Fruit fly (Drosophila melanogaster): ENCODE measurements around the gene CG42590.

Gene CG42590

DNA sequence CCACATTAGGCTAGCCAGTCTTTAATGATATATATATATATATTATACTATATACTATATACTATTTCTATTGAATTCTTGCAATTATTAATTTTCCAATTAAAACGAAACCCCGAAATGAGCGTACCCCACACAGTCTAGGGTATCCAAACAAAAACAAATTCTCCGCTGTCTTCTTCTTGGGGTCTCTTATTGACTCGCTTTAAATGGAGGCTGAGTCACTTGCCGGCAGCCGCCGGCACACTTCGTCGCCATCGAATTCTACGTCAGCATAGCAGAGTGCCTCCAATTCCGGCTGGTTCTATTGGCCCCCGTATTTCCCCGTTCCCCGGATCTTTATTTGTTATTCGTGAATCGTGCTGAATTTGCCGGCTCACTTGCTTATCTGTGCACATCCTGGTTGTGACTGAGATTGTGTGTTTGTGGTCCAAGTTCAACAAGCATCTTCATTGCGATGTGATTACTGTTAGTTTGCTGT, 25.6 kb upstream of the CG42590 start (continued):
- TF ChIP-seq CG18262 (tag; optimal IDR thresholded peaks at IDR 0.05): peak; percentile 22
- no peak for TF ChIP-seq aop (GFP tag; IDR thresholded peaks at IDR 0.05)
- TF ChIP-seq dpn (GFP tag; optimal IDR thresholded peaks at IDR 0.05): peak in 1 of 2 experiments; percentile 4
- TF ChIP-seq fd102C (GFP tag; optimal IDR thresholded peaks at IDR 0.05): no peak
- no peak for TF ChIP-seq btn (GFP tag; optimal IDR thresholded peaks at IDR 0.05)
- no peak for TF ChIP-seq sim (GFP tag; IDR thresholded peaks at IDR 0.05)
- TF ChIP-seq CG14965 (GFP tag; optimal IDR thresholded peaks at IDR 0.05; ENCODE audit: borderline replicate concordance): no peak
- peak; percentile 18 for TF ChIP-seq phol (tag; optimal IDR thresholded peaks at IDR 0.05)
- TF ChIP-seq CG18619 (GFP tag; optimal IDR thresholded peaks at IDR 0.05): no peak
- no peak for TF ChIP-seq chn (GFP tag; optimal IDR thresholded peaks at IDR 0.05)
- no peak for TF ChIP-seq Lim3 (GFP tag; IDR thresholded peaks at IDR 0.05)
- TF ChIP-seq salm (tag; optimal IDR thresholded peaks at IDR 0.05): no peak
- TF ChIP-seq ranshi (GFP tag; IDR thresholded peaks at IDR 0.05): no peak
- TF ChIP-seq gem (tag; optimal IDR thresholded peaks at IDR 0.05): peak; percentile 61
- TF ChIP-seq CG1792 (GFP tag; optimal IDR thresholded peaks at IDR 0.05): no peak
- peak; percentile 32 for TF ChIP-seq lab (GFP tag; optimal IDR thresholded peaks at IDR 0.05)
- TF ChIP-seq MESR4 (GFP tag; optimal IDR thresholded peaks at IDR 0.05): no peak
- TF ChIP-seq fru (optimal IDR thresholded peaks at IDR 0.05): no peak
- TF ChIP-seq Nf-YB (GFP tag; optimal IDR thresholded peaks at IDR 0.05): no peak
- peak; percentile 74 for TF ChIP-seq sd (tag; optimal IDR thresholded peaks at IDR 0.05)
- no peak for TF ChIP-seq Nf-YA (GFP tag; IDR thresholded peaks at IDR 0.05)
- TF ChIP-seq slbo (GFP tag; IDR thresholded peaks at IDR 0.05): peak; percentile 55
- no peak for TF ChIP-seq CG6813 (GFP tag; optimal IDR thresholded peaks at IDR 0.05)
- TF ChIP-seq H2.0 (GFP tag; IDR thresholded peaks at IDR 0.05): no peak
- TF ChIP-seq pita (GFP tag; optimal IDR thresholded peaks at IDR 0.05): no peak
- no peak for TF ChIP-seq CG12104 (GFP tag; optimal IDR thresholded peaks at IDR 0.05)
- no peak for TF ChIP-seq dmrt11E (tag; optimal IDR thresholded peaks at IDR 0.05)
- peak; percentile 24 for TF ChIP-seq Deaf1 (tag; optimal IDR thresholded peaks at IDR 0.05)
- no peak; the same call in 1 of the 2 replicates for TF ChIP-seq MBD-R2 (GFP tag; IDR thresholded peaks at IDR 0.05)
- TF ChIP-seq CG13296 (GFP tag; optimal IDR thresholded peaks at IDR 0.05): no peak
- no peak for TF ChIP-seq tap (tag; optimal IDR thresholded peaks at IDR 0.05)
- TF ChIP-seq CG15601 (tag; optimal IDR thresholded peaks at IDR 0.05): no peak
- TF ChIP-seq CG6272 (GFP tag; IDR thresholded peaks at IDR 0.05): no peak
- TF ChIP-seq CG12071 (GFP tag; optimal IDR thresholded peaks at IDR 0.05): no peak
- no peak for TF ChIP-seq eve (GFP tag; optimal IDR thresholded peaks at IDR 0.05)
- peak; percentile 15 for TF ChIP-seq shn (GFP tag; optimal IDR thresholded peaks at IDR 0.05)
- peak; percentile 34 for TF ChIP-seq CG6854 (GFP tag; optimal IDR thresholded peaks at IDR 0.05)
- no peak for TF ChIP-seq pan (optimal IDR thresholded peaks at IDR 0.05)
- TF ChIP-seq pan (GFP tag; optimal IDR thresholded peaks at IDR 0.05 in 1 of 2, IDR thresholded peaks at IDR 0.05 in 1 of 2): peak in 1 of 2 experiments; percentile 46
- TF ChIP-seq CG16779 (GFP tag; IDR thresholded peaks at IDR 0.05): no peak
- no peak for TF ChIP-seq CG6791 (GFP tag; IDR thresholded peaks at IDR 0.05; ENCODE audit: partially characterized antibody)
- 0 out of 2 replicates have a peak, but pooled peaks have one; percentile 23 for TF ChIP-seq Atf6 (GFP tag; IDR thresholded peaks at IDR 0.05)
- no peak for TF ChIP-seq ap (GFP tag; IDR thresholded peaks at IDR 0.05)
- no peak for TF ChIP-seq cg (GFP tag; optimal IDR thresholded peaks at IDR 0.05)
- TF ChIP-seq Bdp1 (GFP tag; optimal IDR thresholded peaks at IDR 0.05): no peak
- no peak for TF ChIP-seq Sox100B (GFP tag; optimal IDR thresholded peaks at IDR 0.05)
- no peak for TF ChIP-seq CG2116 (GFP tag; optimal IDR thresholded peaks at IDR 0.05)
- peak; percentile 59 for TF ChIP-seq CG9932 (GFP tag; IDR thresholded peaks at IDR 0.05)
- peak; percentile 19 for TF ChIP-seq CG13775 (GFP tag; optimal IDR thresholded peaks at IDR 0.05)
- no peak for TF ChIP-seq mirr (GFP tag; optimal IDR thresholded peaks at IDR 0.05)
- no peak for TF ChIP-seq emc (GFP tag; optimal IDR thresholded peaks at IDR 0.05)
- TF ChIP-seq Sox102F (GFP tag; optimal IDR thresholded peaks at IDR 0.05): peak; percentile 33

Measured in whole organism, embryonic.